Worm (Caenorhabditis elegans) whole organism, L3 larva: ENCODE measurements around the gene M05D6.5.

ENCODE experiments used
- ama-1 ChIP-seq: fragments of 150-350 bp; optimal IDR thresholded peaks from 2 replicates; lab custom pipeline; 2018
- hmg-11 ChIP-seq: sonication (generic microtip); optimal IDR thresholded peaks from 2 replicates; lab custom pipeline; 2016; ENCODE audit warnings: missing genetic modification characterization, missing compliant biosample characterization
- lin-39 ChIP-seq: fragments of 150-350 bp; optimal IDR thresholded peaks from 2 replicates; lab custom pipeline; 2018; ENCODE audit warnings: missing biosample characterization, missing genetic modification reagents, missing genetic modification characterization
- mdl-1 ChIP-seq: fragments of 150-350 bp; optimal IDR thresholded peaks from 2 replicates; lab custom pipeline; 2014; ENCODE audit warnings: missing biosample characterization, missing genetic modification characterization
- nfya-1 ChIP-seq: sonication (generic microtip); optimal IDR thresholded peaks from 2 replicates; lab custom pipeline; 2017; ENCODE audit warnings: missing genetic modification characterization, mild to moderate bottlenecking, missing compliant biosample characterization, antibody characterized with exemption, moderate library complexity; ENCODE audit not compliant: insufficient read depth
- nhr-12 ChIP-seq: fragments of 150-350 bp; optimal IDR thresholded peaks from 2 replicates; lab custom pipeline; 2014; ENCODE audit warnings: missing biosample characterization, missing genetic modification characterization
- nhr-23 ChIP-seq: fragments of 150-350 bp; optimal IDR thresholded peaks from 2 replicates; lab custom pipeline; 2014; ENCODE audit warnings: missing biosample characterization, missing genetic modification reagents, missing genetic modification characterization
- nhr-237 ChIP-seq: fragments of 150-350 bp; optimal IDR thresholded peaks from 2 replicates; lab custom pipeline; 2014; ENCODE audit warnings: missing biosample characterization, missing genetic modification characterization
- nhr-28 ChIP-seq: fragments of 150-350 bp; optimal IDR thresholded peaks from 2 replicates; lab custom pipeline; 2014; ENCODE audit warnings: missing biosample characterization, missing genetic modification characterization
- pha-4 ChIP-seq: fragments of 150-350 bp; optimal IDR thresholded peaks from 2 replicates; lab custom pipeline; 2014; ENCODE audit warnings: missing biosample characterization, missing genetic modification reagents, missing genetic modification characterization
- snpc-4 ChIP-seq: fragments of 150-350 bp; optimal IDR thresholded peaks from 2 replicates; lab custom pipeline; 2014; ENCODE audit warnings: missing biosample characterization, missing genetic modification characterization
- unc-62 ChIP-seq: fragments of 150-350 bp; sonication (generic microtip); optimal IDR thresholded peaks from 4 replicates; lab custom pipeline; 2014; ENCODE audit warnings: missing biosample characterization, missing genetic modification reagents, missing genetic modification characterization

ce11 chrII:8451425-8451824, 30.6 kb downstream of the M05D6.5 start:
- TF ChIP-seq nhr-12 (no peak), snpc-4 (tag; lab: Kevin White, UChicago) (no peak), ama-1 (lab: Kevin White, UChicago) (no peak), unc-62 (GFP tag; lab: Kevin White, UChicago) (no peak), hmg-11 (tag; lab: Kevin White, UChicago) (no peak), nhr-23 (tag; lab: Kevin White, UChicago) (no peak), mdl-1 (no peak), nfya-1 (tag; lab: Kevin White, UChicago) (no peak), lin-39 (tag; lab: Kevin White, UChicago) (peak; percentile 90), pha-4 (tag; lab: Kevin White, UChicago) (peak; percentile 73), nhr-28 (tag; lab: Kevin White, UChicago) (no peak), nhr-237 (no peak)
